Fruit fly (Drosophila melanogaster) whole organism, embryonic: ENCODE data around the gene Vm26Aa.

ENCODE experiments used
- Adf1 ChIP-seq: fragments of 200-800 bp; sonication (Bioruptor generic); IDR thresholded peaks from 2 replicates; pipeline ENCODE4 v1.3.6; 2022; ENCODE audit warnings: missing biosample characterization, missing genetic modification characterization
- Aef1 ChIP-seq: fragments of 200-800 bp; sonication (Bioruptor generic); IDR thresholded peaks from 3 replicates; pipeline ENCODE4 v1.3.6; 2022; ENCODE audit warnings: missing biosample characterization, missing genetic modification characterization
- CG13424 ChIP-seq: fragments of 200-800 bp; sonication (Bioruptor generic); optimal IDR thresholded peaks from 2 replicates; lab custom pipeline; 2019; ENCODE audit warnings: missing biosample characterization, mild to moderate bottlenecking, missing genetic modification characterization, moderate library complexity
- CG14710 ChIP-seq: fragments of 200-800 bp; sonication (Bioruptor generic); optimal IDR thresholded peaks from 3 replicates; lab custom pipeline; 2019; ENCODE audit warnings: missing biosample characterization, mild to moderate bottlenecking, missing genetic modification characterization, moderate library complexity
- CG15601 ChIP-seq: fragments of 200-800 bp; sonication (Bioruptor generic); optimal IDR thresholded peaks from 3 replicates; lab custom pipeline; 2019; ENCODE audit warnings: missing biosample characterization, mild to moderate bottlenecking, missing genetic modification characterization, moderate library complexity
- CG1603 ChIP-seq: fragments of 200-800 bp; sonication (Bioruptor generic); optimal IDR thresholded peaks from 2 replicates; lab custom pipeline; 2019; ENCODE audit warnings: missing biosample characterization, mild to moderate bottlenecking, missing genetic modification characterization, moderate library complexity
- CG16779 ChIP-seq: fragments of 200-800 bp; sonication (Bioruptor generic); IDR thresholded peaks from 2 replicates; pipeline ENCODE4 v1.3.6; 2022; ENCODE audit warnings: missing biosample characterization, missing genetic modification characterization
- CG17186 ChIP-seq: fragments of 200-800 bp; sonication (Bioruptor generic); optimal IDR thresholded peaks from 3 replicates; lab custom pipeline; 2017; ENCODE audit warnings: missing biosample characterization, missing genetic modification reagents, missing genetic modification characterization
- CG2129 ChIP-seq: fragments of 200-800 bp; sonication (Bioruptor generic); IDR thresholded peaks from 2 replicates; pipeline ENCODE4 v1.3.6; 2022; ENCODE audit warnings: missing biosample characterization, missing genetic modification characterization; ENCODE audit not compliant: partially characterized antibody
- CG2712 ChIP-seq: fragments of 200-800 bp; optimal IDR thresholded peaks from 3 replicates; lab custom pipeline; 2019; ENCODE audit warnings: missing biosample characterization, mild to moderate bottlenecking, missing genetic modification characterization, moderate library complexity
- CG2875 ChIP-seq: fragments of 200-800 bp; sonication (Bioruptor generic); optimal IDR thresholded peaks from 2 replicates; lab custom pipeline; 2017; ENCODE audit warnings: missing biosample characterization, mild to moderate bottlenecking, missing genetic modification characterization, missing genetic modification reagents
- CG3726 ChIP-seq: fragments of 200-800 bp; sonication (Bioruptor generic); IDR thresholded peaks from 3 replicates; pipeline ENCODE4, ENCODE4 v1.3.6; 2022; ENCODE audit warnings: missing biosample characterization, missing genetic modification characterization
- CG4360 ChIP-seq: fragments of 200-800 bp; sonication (Bioruptor generic); IDR thresholded peaks from 2 replicates; pipeline ENCODE4 v1.3.6; 2022; ENCODE audit warnings: missing biosample characterization, missing genetic modification characterization
- CG6254 ChIP-seq: fragments of 200-800 bp; sonication (Bioruptor generic); optimal IDR thresholded peaks from 3 replicates; lab custom pipeline; 2017; ENCODE audit warnings: mild to moderate bottlenecking, missing biosample characterization, missing genetic modification reagents, missing genetic modification characterization
- CG6272 ChIP-seq: fragments of 200-800 bp; sonication (Bioruptor generic); IDR thresholded peaks from 2 replicates; pipeline ENCODE4 v1.3.6; 2022; ENCODE audit warnings: missing biosample characterization, missing genetic modification characterization
- CG9876 ChIP-seq: fragments of 200-800 bp; sonication (Bioruptor generic); optimal IDR thresholded peaks from 2 replicates; lab custom pipeline; 2016; ENCODE audit warnings: missing biosample characterization, missing genetic modification characterization
- CHES-1-like ChIP-seq: fragments of 200-800 bp; sonication (Bioruptor generic); optimal IDR thresholded peaks from 2 replicates; lab custom pipeline; 2016; ENCODE audit warnings: missing biosample characterization, missing genetic modification characterization
- D ChIP-seq, 2 experiments: fragments of 200-800 bp in 1 of 2; fragments of >200 bp in 1 of 2; sonication (Bioruptor generic) in 1 of 2; optimal IDR thresholded peaks; 2 replicates in 1 of 2; 3 replicates in 1 of 2; lab custom pipeline; 2017; ENCODE audit warnings: mild to moderate bottlenecking in 1 of 2, missing biosample characterization in 1 of 2, missing genetic modification characterization in 1 of 2, missing genetic modification reagents in 1 of 2
- Dref ChIP-seq: fragments of 200-800 bp; sonication (Bioruptor generic); IDR thresholded peaks from 2 replicates; pipeline ENCODE4 v1.3.6; 2022; ENCODE audit warnings: missing biosample characterization, missing genetic modification characterization
- E2f1 ChIP-seq: fragments of 200-800 bp; sonication (Bioruptor generic); IDR thresholded peaks from 2 replicates; pipeline ENCODE4 v1.3.6; 2022; ENCODE audit warnings: missing biosample characterization, missing genetic modification characterization
- Ets97D ChIP-seq: fragments of 200-800 bp; sonication (Bioruptor generic); optimal IDR thresholded peaks from 3 replicates; lab custom pipeline; 2016; ENCODE audit warnings: missing biosample characterization, missing genetic modification characterization
- Hand ChIP-seq: fragments of 200-800 bp; sonication (Bioruptor generic); optimal IDR thresholded peaks from 2 replicates; lab custom pipeline; 2017; ENCODE audit warnings: mild to moderate bottlenecking, missing biosample characterization, missing genetic modification reagents, missing genetic modification characterization
- Hr51 ChIP-seq, 2 experiments: fragments of 200-800 bp; sonication (Bioruptor generic); optimal IDR thresholded peaks; 2 replicates in 1 of 2; 3 replicates in 1 of 2; lab custom pipeline; 2016 to 2018; ENCODE audit warnings: missing biosample characterization in 2 of 2, missing genetic modification characterization in 2 of 2, mild to moderate bottlenecking in 1 of 2, moderate library complexity in 1 of 2
- MTF-1 ChIP-seq: fragments of 200-800 bp; sonication (Bioruptor generic); optimal IDR thresholded peaks from 2 replicates; lab custom pipeline; 2018; ENCODE audit warnings: missing biosample characterization, mild to moderate bottlenecking, missing genetic modification characterization, borderline replicate concordance
- Mad ChIP-seq: fragments of 200-800 bp; sonication (Bioruptor generic); optimal IDR thresholded peaks from 2 replicates; lab custom pipeline; 2016; ENCODE audit warnings: missing biosample characterization, missing genetic modification characterization
- Oli ChIP-seq: fragments of 200-800 bp; sonication (Bioruptor generic); optimal IDR thresholded peaks from 2 replicates; lab custom pipeline; 2018; ENCODE audit warnings: missing biosample characterization, mild to moderate bottlenecking, missing genetic modification characterization, moderate library complexity
- PHDP ChIP-seq: fragments of 200-800 bp; sonication (Bioruptor generic); optimal IDR thresholded peaks from 3 replicates; lab custom pipeline; 2018; ENCODE audit warnings: missing biosample characterization, mild to moderate bottlenecking, missing genetic modification characterization, moderate library complexity
- Ravus ChIP-seq: fragments of 200-800 bp; sonication (Bioruptor generic); IDR thresholded peaks from 2 replicates; pipeline ENCODE4 v1.3.6; 2022; ENCODE audit warnings: missing biosample characterization, missing genetic modification characterization
- YL-1 ChIP-seq: fragments of 200-800 bp; sonication (Bioruptor generic); optimal IDR thresholded peaks from 3 replicates; lab custom pipeline; 2017; ENCODE audit warnings: missing biosample characterization, mild to moderate bottlenecking, missing genetic modification characterization
- al ChIP-seq: fragments of 200-800 bp; sonication (Bioruptor generic); IDR thresholded peaks from 2 replicates; pipeline ENCODE4 v1.3.6; 2022; ENCODE audit warnings: missing biosample characterization, missing genetic modification characterization
- ato ChIP-seq: fragments of 200-800 bp; sonication (Bioruptor generic); IDR thresholded peaks from 2 replicates; pipeline ENCODE4 v1.3.6; 2022; ENCODE audit warnings: missing biosample characterization, missing genetic modification characterization; ENCODE audit not compliant: partially characterized antibody
- bcd ChIP-seq: fragments of 200-800 bp; sonication (Bioruptor generic); optimal IDR thresholded peaks from 2 replicates; lab custom pipeline; 2017; ENCODE audit warnings: missing biosample characterization, mild to moderate bottlenecking, missing genetic modification characterization
- cad ChIP-seq: fragments of >200 bp; optimal IDR thresholded peaks from 2 replicates; lab custom pipeline; 2017; ENCODE audit warnings: missing biosample characterization, missing genetic modification characterization
- crc ChIP-seq: fragments of 200-800 bp; sonication (Bioruptor generic); optimal IDR thresholded peaks from 2 replicates; lab custom pipeline; 2016; ENCODE audit warnings: missing biosample characterization, missing genetic modification characterization
- disco-r ChIP-seq: fragments of 200-800 bp; sonication (Bioruptor generic); optimal IDR thresholded peaks from 2 replicates; lab custom pipeline; 2016; ENCODE audit warnings: missing biosample characterization, missing genetic modification characterization
- dpn ChIP-seq, 2 experiments: fragments of 200-800 bp; sonication (Bioruptor generic); optimal IDR thresholded peaks; 3 replicates each; lab custom pipeline; 2016; ENCODE audit warnings: missing biosample characterization in 2 of 2, missing genetic modification characterization in 2 of 2
- eve ChIP-seq, 2 experiments: fragments of >200 bp; optimal IDR thresholded peaks; 2 replicates each; lab custom pipeline; 2017; ENCODE audit warnings: missing biosample characterization in 2 of 2, missing genetic modification characterization in 2 of 2
- kah ChIP-seq: fragments of 200-800 bp; sonication (Bioruptor generic); optimal IDR thresholded peaks from 2 replicates; lab custom pipeline; 2018; ENCODE audit warnings: missing biosample characterization, mild to moderate bottlenecking, missing genetic modification characterization
- luna ChIP-seq: fragments of 200-800 bp; sonication (Bioruptor generic); optimal IDR thresholded peaks from 2 replicates; lab custom pipeline; 2016; ENCODE audit warnings: missing biosample characterization, missing genetic modification characterization
- ro ChIP-seq: fragments of 200-800 bp; sonication (Bioruptor generic); IDR thresholded peaks from 2 replicates; pipeline ENCODE4 v1.3.6; 2022; ENCODE audit warnings: missing biosample characterization, missing genetic modification characterization
- sc ChIP-seq, 3 experiments: fragments of >200 bp in 2 of 3; fragments of 200-800 bp in 1 of 3; sonication (Bioruptor generic) in 1 of 3; optimal IDR thresholded peaks; 2 replicates in 2 of 3; 3 replicates in 1 of 3; lab custom pipeline; 2017; ENCODE audit warnings: mild to moderate bottlenecking in 1 of 3, missing biosample characterization in 1 of 3, missing genetic modification characterization in 1 of 3, missing genetic modification reagents in 1 of 3
- sim ChIP-seq: fragments of 200-800 bp; sonication (Bioruptor generic); IDR thresholded peaks from 2 replicates; pipeline ENCODE4 v1.3.6; 2022; ENCODE audit warnings: missing biosample characterization, missing genetic modification characterization
- sisA ChIP-seq: fragments of 200-800 bp; sonication (Bioruptor generic); IDR thresholded peaks from 2 replicates; pipeline ENCODE4 v1.3.6; 2022; ENCODE audit warnings: missing biosample characterization, missing genetic modification characterization
- sob ChIP-seq: fragments of 200-800 bp; sonication (Bioruptor generic); IDR thresholded peaks from 2 replicates; pipeline ENCODE4 v1.3.6; 2022; ENCODE audit warnings: missing biosample characterization, missing genetic modification characterization
- ssp ChIP-seq: fragments of 200-800 bp; sonication (Bioruptor generic); IDR thresholded peaks from 2 replicates; pipeline ENCODE4 v1.3.6; 2022; ENCODE audit warnings: missing biosample characterization, missing genetic modification characterization
- stwl ChIP-seq: fragments of 200-800 bp; sonication (Bioruptor generic); optimal IDR thresholded peaks from 3 replicates; lab custom pipeline; 2018; ENCODE audit warnings: missing biosample characterization, mild to moderate bottlenecking, missing genetic modification characterization, moderate library complexity
- trh ChIP-seq: fragments of 200-800 bp; sonication (Bioruptor generic); optimal IDR thresholded peaks from 2 replicates; lab custom pipeline; 2016; ENCODE audit warnings: missing biosample characterization, missing genetic modification characterization
- twi ChIP-seq: fragments of 200-800 bp; optimal IDR thresholded peaks from 2 replicates; lab custom pipeline; 2019; ENCODE audit warnings: missing biosample characterization, mild to moderate bottlenecking, missing genetic modification characterization, moderate library complexity
- yki ChIP-seq: fragments of >200 bp; optimal IDR thresholded peaks from 3 replicates; lab custom pipeline; 2018
- zfh1 ChIP-seq: fragments of 200-800 bp; sonication (Bioruptor generic); IDR thresholded peaks from 3 replicates; pipeline ENCODE4 v1.3.6; 2022; ENCODE audit warnings: missing biosample characterization, missing genetic modification characterization

Vm26Aa gene

dm6 chr2L:5999247-5999646 lies 39.1 kb upstream of the Vm26Aa start, which contains the start of gene Kdm5 (continued):
- TF ChIP-seq CG4360 (GFP tag; lab: Robert Waterston, UW) (no peak), dpn (GFP tag; optimal IDR thresholded peaks at IDR 0.05; lab: Kevin White, UChicago) (peak in 1 of 2 experiments; percentile 39), CG9876 (GFP tag; lab: Kevin White, UChicago) (peak; percentile 16), luna (GFP tag; lab: Kevin White, UChicago) (no peak), CG2875 (GFP tag; lab: Kevin White, UChicago) (no peak), CG1603 (tag; lab: Kevin White, UChicago) (peak; percentile 82), CG2129 (no peak), disco-r (GFP tag; lab: Kevin White, UChicago) (no peak), al (GFP tag; lab: Robert Waterston, UW) (no peak), CG13424 (tag; lab: Kevin White, UChicago) (no peak), zfh1 (GFP tag; lab: Robert Waterston, UW) (peak; percentile 73), CG17186 (GFP tag; lab: Kevin White, UChicago) (peak; percentile 38), sisA (GFP tag; lab: Robert Waterston, UW) (no peak), YL-1 (peak; percentile 65), Mad (no peak), Dref (GFP tag; lab: Robert Waterston, UW) (peak; percentile 50; the same call in 1 of the 2 replicates), Adf1 (GFP tag; lab: Robert Waterston, UW) (0 out of 2 replicates have a peak, but pooled peaks have one; percentile 27), sc (optimal IDR thresholded peaks at IDR 0.05; lab: Kevin White, UChicago) (no peak), sc (GFP tag; optimal IDR thresholded peaks at IDR 0.05; lab: Kevin White, UChicago) (no peak), CG16779 (GFP tag; lab: Robert Waterston, UW) (no peak), CG2712 (tag; lab: Kevin White, UChicago) (peak; percentile 24), sim (GFP tag; lab: Robert Waterston, UW) (no peak), PHDP (tag; lab: Kevin White, UChicago) (peak; percentile 8), Ravus (GFP tag; lab: Robert Waterston, UW) (no peak), CG14710 (peak; percentile 46), Hand (no peak), CG6272 (GFP tag; lab: Robert Waterston, UW) (no peak), stwl (peak; percentile 71), CHES-1-like (GFP tag; lab: Kevin White, UChicago) (peak; percentile 56), crc (no peak), cad (GFP tag; lab: Kevin White, UChicago) (no peak), ato (GFP tag; lab: Robert Waterston, UW) (0 out of 2 replicates have a peak, but pooled peaks have one; percentile 51), Ets97D (peak; percentile 86), twi (tag; lab: Kevin White, UChicago) (peak; percentile 15), Oli (tag; lab: Kevin White, UChicago) (no peak), ssp (GFP tag; lab: Robert Waterston, UW) (peak; percentile 30; the same call in 1 of the 2 replicates), kah (no peak), Hr51 (GFP tag; optimal IDR thresholded peaks at IDR 0.05; lab: Kevin White, UChicago) (peak in 1 of 2 experiments; percentile 2), bcd (GFP tag; lab: Kevin White, UChicago) (peak; percentile 52), E2f1 (GFP tag; lab: Robert Waterston, UW) (0 out of 2 replicates have a peak, but pooled peaks have one; percentile 26), trh (GFP tag; lab: Kevin White, UChicago) (no peak), MTF-1 (GFP tag; lab: Kevin White, UChicago) (peak; percentile 30), yki (lab: Kevin White, UChicago) (no peak), ro (GFP tag; lab: Robert Waterston, UW) (no peak), sob (GFP tag; lab: Robert Waterston, UW) (peak; percentile 49; the same call in 1 of the 2 replicates), CG6254 (GFP tag; lab: Kevin White, UChicago) (no peak), CG15601 (tag; lab: Kevin White, UChicago) (peak; percentile 1), Aef1 (no peak), D (optimal IDR thresholded peaks at IDR 0.05; lab: Kevin White, UChicago) (peak; percentile 24), D (GFP tag; optimal IDR thresholded peaks at IDR 0.05; lab: Kevin White, UChicago) (no peak), CG3726 (no peak), eve (GFP tag; optimal IDR thresholded peaks at IDR 0.05; lab: Kevin White, UChicago) (no peak)
